Fruit fly (Drosophila melanogaster) whole organism: ENCODE results near the gene Seipin.
"Not testable (repeated sequence)": the region's sequence is repeated elsewhere in the genome, so short reads cannot be mapped to it uniquely, and the experiment has no call there.

Experiments
- CG8478 ChIP-seq: fragments of >200 bp; optimal IDR thresholded peaks from 2 replicates; lab custom pipeline; 2018; ENCODE audit warnings: inconsistent platforms
- Dll ChIP-seq: fragments of >200 bp; optimal IDR thresholded peaks from 2 replicates; lab custom pipeline; 2017
- EcR ChIP-seq, 2 experiments: fragments of >200 bp; optimal IDR thresholded peaks; 2 replicates each; lab custom pipeline; 2017; ENCODE audit warnings: missing biosample characterization in 2 of 2, missing genetic modification characterization in 2 of 2, missing genetic modification reagents in 2 of 2
- pan ChIP-seq: fragments of >200 bp; optimal IDR thresholded peaks from 2 replicates; lab custom pipeline; 2017
- psq ChIP-seq: fragments of >200 bp; optimal IDR thresholded peaks from 2 replicates; lab custom pipeline; 2017
- usp ChIP-seq: fragments of >200 bp; optimal IDR thresholded peaks from 2 replicates; lab custom pipeline; 2017; ENCODE audit warnings: missing biosample characterization, missing genetic modification characterization, mixed read lengths

The Seipin gene

DNA sequence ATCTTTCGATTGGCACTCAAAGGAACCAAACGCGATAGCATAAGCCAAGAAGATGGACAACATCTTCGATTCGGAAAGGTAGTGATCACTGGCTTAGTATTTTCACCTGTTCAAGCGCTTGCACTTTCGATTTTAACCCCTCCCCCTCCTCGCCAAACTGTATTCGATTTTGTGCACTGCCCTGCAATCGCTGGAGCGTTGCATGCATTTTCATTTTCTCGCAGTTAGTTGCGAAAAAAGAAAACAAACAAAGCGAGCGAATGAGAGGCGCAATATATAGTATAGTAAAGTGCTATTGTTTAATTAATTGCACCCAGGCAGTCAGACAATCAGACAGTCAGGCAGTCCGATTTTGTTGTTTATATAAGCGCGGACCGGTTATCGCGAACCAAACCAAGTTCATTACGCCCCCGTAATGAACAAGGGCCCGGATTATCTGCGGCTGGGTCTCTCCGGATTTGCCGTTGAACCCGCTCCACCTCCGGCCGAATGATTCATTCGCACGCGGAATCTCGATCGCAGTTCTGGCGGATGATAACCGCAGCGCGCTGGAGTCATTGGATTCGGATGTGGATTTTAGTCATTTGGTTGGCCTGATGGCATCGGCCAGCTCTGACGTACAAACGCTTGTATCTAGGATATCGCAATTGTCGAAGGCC, 26.4 kb upstream of the Seipin start:
- TF ChIP-seq usp (GFP tag; lab: Kevin White, UChicago) (no peak), pan (lab: Kevin White, UChicago) (no peak), EcR (GFP tag; optimal IDR thresholded peaks at IDR 0.05; lab: Kevin White, UChicago) (no peak), Dll (lab: Kevin White, UChicago) (no peak), CG8478 (no peak), psq (lab: Kevin White, UChicago) (no peak)

- TF ChIP-seq pan (lab: Kevin White, UChicago) (no peak), Dll (lab: Kevin White, UChicago) (no peak), EcR (GFP tag; optimal IDR thresholded peaks at IDR 0.05; lab: Kevin White, UChicago) (no peak), psq (lab: Kevin White, UChicago) (no peak), CG8478 (no peak), usp (GFP tag; lab: Kevin White, UChicago) (no peak)
Measured at dm6 chrX:2593753-2594096, 25.9 kb upstream of the Seipin start.

DNA sequence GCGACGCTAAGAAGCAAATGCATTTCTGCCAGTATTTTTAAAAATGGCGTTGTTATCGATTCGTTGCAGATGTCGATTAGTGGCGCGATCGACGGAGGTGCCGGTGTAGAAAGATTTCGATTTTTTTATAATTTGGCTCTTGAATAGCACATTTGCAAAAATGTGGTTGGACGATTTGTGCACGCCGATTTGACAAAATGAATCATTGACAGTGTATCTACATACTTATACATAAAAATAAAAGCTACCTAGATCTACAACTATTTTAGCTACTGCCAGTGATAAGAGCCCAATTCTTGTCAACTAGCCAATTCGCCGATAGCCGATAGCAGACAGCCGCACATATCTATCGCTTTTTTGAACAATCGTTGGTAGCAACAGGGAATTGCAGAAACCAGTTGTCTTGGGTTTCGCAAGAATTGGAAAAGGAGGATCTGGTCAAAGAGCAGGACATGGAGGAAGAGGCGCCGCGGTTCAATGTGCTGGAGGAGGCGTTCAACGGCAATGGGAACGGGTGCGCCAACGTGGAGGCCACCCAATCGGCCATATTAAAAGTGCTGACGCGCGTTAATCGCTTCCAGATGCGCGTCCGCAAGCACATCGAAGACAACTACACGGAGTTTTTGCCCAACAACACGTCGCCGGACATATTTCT, 15.6 kb upstream of the Seipin start, which contains the start of the genes Klp3A and Zw10:
Gene Klp3A (minus strand): TSS at position 202 of the 655 bp plus-strand sequence.
Gene Zw10 (plus strand): TSS at position 347 of the 655 bp plus-strand sequence.
- TF ChIP-seq EcR (GFP tag; optimal IDR thresholded peaks at IDR 0.05; lab: Kevin White, UChicago) (no peak), Dll (lab: Kevin White, UChicago) (no peak), pan (lab: Kevin White, UChicago) (no peak), usp (GFP tag; lab: Kevin White, UChicago) (no peak), CG8478 (no peak), psq (lab: Kevin White, UChicago) (no peak)

dm6 chrX:2608470-2609157, 11.0 kb upstream of the Seipin start, which contains the start of gene Smyd3:
Gene Smyd3 (minus strand): TSS chrX:2608876.
- no peak for TF ChIP-seq usp (GFP tag; lab: Kevin White, UChicago)
- TF ChIP-seq CG8478 = no peak
- no peak for TF ChIP-seq pan (lab: Kevin White, UChicago)

DNA sequence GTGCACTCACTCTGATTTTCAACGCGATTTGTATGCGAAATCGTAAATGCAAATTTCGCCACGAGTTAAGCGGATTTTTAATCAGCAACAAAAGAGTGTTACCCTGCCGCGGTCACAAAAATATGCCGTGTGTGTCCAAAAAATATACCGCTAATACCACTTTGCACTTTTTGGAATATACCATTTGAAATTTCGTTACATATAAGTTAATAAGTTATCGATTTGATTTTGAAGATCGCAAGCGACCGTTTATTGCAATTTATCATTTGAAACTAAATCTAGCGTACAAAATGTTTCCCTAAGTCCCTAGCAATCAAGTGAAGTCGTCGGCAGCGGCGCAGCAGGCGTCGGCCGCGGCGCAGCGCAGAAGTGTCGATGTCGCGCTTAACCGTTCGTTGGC, 9.4 kb upstream of the Seipin start, which contains the start of gene eIF3g1:
Gene eIF3g1 (minus strand): TSS at position 101 of the 400 bp plus-strand sequence.
- TF ChIP-seq psq (lab: Kevin White, UChicago); usp (GFP tag; lab: Kevin White, UChicago); pan (lab: Kevin White, UChicago): not testable (repeated sequence)

dm6 chrX:2617417-2617816, 2.2 kb upstream of the Seipin start:
- TF ChIP-seq psq (lab: Kevin White, UChicago) = no peak
- no peak for TF ChIP-seq Dll (lab: Kevin White, UChicago)
- no peak for TF ChIP-seq EcR (GFP tag; optimal IDR thresholded peaks at IDR 0.05; lab: Kevin White, UChicago)
- TF ChIP-seq pan (lab: Kevin White, UChicago) = no peak
- no peak for TF ChIP-seq CG8478
- no peak for TF ChIP-seq usp (GFP tag; lab: Kevin White, UChicago)

dm6 chrX:2624525-2625006, 5.0 kb downstream of the Seipin start, which contains the start of the genes brv3 and Pi4KIIIalpha:
Gene brv3 (minus strand): TSS chrX:2624575.
Gene Pi4KIIIalpha (plus strand): TSS chrX:2624804.
- TF ChIP-seq pan (lab: Kevin White, UChicago) (no peak), Dll (lab: Kevin White, UChicago) (no peak), psq (lab: Kevin White, UChicago) (no peak), CG8478 (no peak), usp (GFP tag; lab: Kevin White, UChicago) (no peak), EcR (GFP tag; optimal IDR thresholded peaks at IDR 0.05; lab: Kevin White, UChicago) (no peak)

DNA sequence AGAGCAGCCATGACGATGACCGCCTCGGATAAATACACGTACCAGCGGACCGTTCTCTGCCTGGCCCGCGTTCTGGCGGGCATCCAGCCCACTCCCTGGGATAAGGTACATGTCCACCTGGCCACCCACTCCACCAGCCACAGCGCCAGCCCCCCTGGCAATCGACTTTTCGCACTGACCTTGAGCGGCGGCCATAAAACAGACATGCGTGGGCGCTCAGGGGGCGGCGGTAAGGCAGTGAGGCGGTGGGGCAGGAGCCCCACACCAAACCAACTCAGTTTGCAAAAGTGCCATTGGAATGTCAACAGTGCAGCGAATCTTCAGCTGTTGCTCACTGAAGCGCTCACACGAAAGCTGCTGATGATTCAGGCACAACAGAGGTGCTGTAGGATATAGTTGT, 5.4 kb downstream of the Seipin start:
- TF ChIP-seq CG8478 (no peak), usp (GFP tag; lab: Kevin White, UChicago) (no peak), pan (lab: Kevin White, UChicago) (no peak), Dll (lab: Kevin White, UChicago) (no peak), psq (lab: Kevin White, UChicago) (no peak), EcR (GFP tag; optimal IDR thresholded peaks at IDR 0.05; lab: Kevin White, UChicago) (no peak)

- TF ChIP-seq pan (lab: Kevin White, UChicago) = no peak
- TF ChIP-seq usp (GFP tag; lab: Kevin White, UChicago) = no peak
- TF ChIP-seq EcR (GFP tag; optimal IDR thresholded peaks at IDR 0.05; lab: Kevin White, UChicago) = no peak
- no peak for TF ChIP-seq Dll (lab: Kevin White, UChicago)
- TF ChIP-seq psq (lab: Kevin White, UChicago) = no peak
- TF ChIP-seq CG8478 = peak; percentile 70
Measured at dm6 chrX:2633847-2634776, 14.5 kb downstream of the Seipin start, which contains the start of gene sgg. Gene sgg (plus strand): TSS chrX:2633952.

DNA sequence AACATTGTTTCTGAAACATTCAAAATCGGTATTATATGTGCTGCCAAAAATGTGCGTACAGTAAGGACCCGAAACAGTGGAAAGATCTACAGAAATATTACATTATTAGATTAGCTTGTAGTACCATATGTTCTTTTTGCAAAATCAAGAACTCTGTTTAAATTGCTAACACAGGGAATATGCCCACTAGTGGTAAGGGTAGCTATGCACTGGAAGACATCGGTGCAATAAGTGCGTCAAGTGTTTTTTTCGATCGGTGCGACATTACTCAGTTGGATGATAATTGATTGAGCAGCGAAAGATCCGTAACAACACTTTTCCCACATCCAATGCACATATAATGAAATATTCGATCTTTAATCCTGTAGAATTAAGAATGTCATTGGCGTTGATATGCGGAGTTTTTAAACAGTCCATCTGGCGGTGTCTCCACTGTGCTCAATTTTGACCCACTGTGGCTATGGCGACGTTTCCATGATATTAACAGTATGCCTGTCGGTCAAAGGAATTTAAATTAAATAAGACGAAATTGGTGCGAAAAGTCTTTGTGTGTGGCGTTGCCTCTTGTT, 15.6 kb downstream of the Seipin start:
- TF ChIP-seq EcR (GFP tag; optimal IDR thresholded peaks at IDR 0.05; lab: Kevin White, UChicago) = no peak
